Worm (Caenorhabditis elegans) whole organism, L3 larva: ENCODE results near the gene C04E6.8.

Experiments used
- R02D3.7 ChIP-seq: fragments of 150-350 bp; optimal IDR thresholded peaks from 2 replicates; lab custom pipeline; 2014; ENCODE audit warnings: missing biosample characterization, missing genetic modification characterization
- ZK546.5 ChIP-seq: sonication (generic microtip); optimal IDR thresholded peaks from 2 replicates; lab custom pipeline; 2017; ENCODE audit warnings: missing biosample characterization, missing genetic modification characterization
- aly-2 ChIP-seq: fragments of 150-350 bp; optimal IDR thresholded peaks from 2 replicates; lab custom pipeline; 2014; ENCODE audit warnings: missing biosample characterization, missing genetic modification characterization
- ama-1 ChIP-seq: fragments of 150-350 bp; optimal IDR thresholded peaks from 2 replicates; lab custom pipeline; 2018
- ceh-16 ChIP-seq: sonication (generic microtip); optimal IDR thresholded peaks from 2 replicates; lab custom pipeline; 2017; ENCODE audit warnings: missing biosample characterization, missing genetic modification characterization
- ceh-82 ChIP-seq: fragments of 150-350 bp; optimal IDR thresholded peaks from 2 replicates; lab custom pipeline; 2014; ENCODE audit warnings: missing biosample characterization, missing genetic modification characterization
- daf-12 ChIP-seq: fragments of 150-350 bp; optimal IDR thresholded peaks from 2 replicates; lab custom pipeline; 2014; ENCODE audit warnings: missing biosample characterization, missing genetic modification reagents, missing genetic modification characterization
- egl-27 ChIP-seq: sonication (generic microtip); optimal IDR thresholded peaks from 4 replicates; lab custom pipeline; 2017; ENCODE audit warnings: missing biosample characterization, missing genetic modification reagents, missing genetic modification characterization
- elt-1 ChIP-seq: fragments of 150-350 bp; optimal IDR thresholded peaks from 2 replicates; lab custom pipeline; 2014; ENCODE audit warnings: missing biosample characterization, missing genetic modification characterization
- elt-2 ChIP-seq: sonication (generic microtip); optimal IDR thresholded peaks from 2 replicates; lab custom pipeline; 2016; ENCODE audit warnings: missing genetic modification reagents, mild to moderate bottlenecking, missing genetic modification characterization, missing compliant biosample characterization
- elt-3 ChIP-seq, 3 experiments: fragments of 150-350 bp in 1 of 3; sonication (generic microtip) in 2 of 3; optimal IDR thresholded peaks; 2 replicates in 2 of 3; 4 replicates in 1 of 3; lab custom pipeline; 2014 to 2017; ENCODE audit warnings: missing biosample characterization in 3 of 3, missing genetic modification characterization in 3 of 3
- eor-1 ChIP-seq, 2 experiments: fragments of 150-350 bp; optimal IDR thresholded peaks; 2 replicates each; lab custom pipeline; 2014 to 2018; ENCODE audit warnings: missing biosample characterization in 2 of 2, missing genetic modification characterization in 2 of 2
- fos-1 ChIP-seq: fragments of 150-350 bp; optimal IDR thresholded peaks from 2 replicates; lab custom pipeline; 2014; ENCODE audit warnings: missing biosample characterization, missing genetic modification characterization
- hmg-11 ChIP-seq: sonication (generic microtip); optimal IDR thresholded peaks from 2 replicates; lab custom pipeline; 2016; ENCODE audit warnings: missing genetic modification characterization, missing compliant biosample characterization
- jun-1 ChIP-seq: fragments of 150-350 bp; optimal IDR thresholded peaks from 2 replicates; lab custom pipeline; 2014; ENCODE audit warnings: missing biosample characterization, missing genetic modification reagents, missing genetic modification characterization
- lin-15B ChIP-seq: fragments of 150-350 bp; optimal IDR thresholded peaks from 2 replicates; lab custom pipeline; 2014; ENCODE audit warnings: missing biosample characterization, missing genetic modification characterization
- lin-39 ChIP-seq: fragments of 150-350 bp; optimal IDR thresholded peaks from 2 replicates; lab custom pipeline; 2018; ENCODE audit warnings: missing biosample characterization, missing genetic modification reagents, missing genetic modification characterization
- lsy-12 ChIP-seq: sonication (generic microtip); optimal IDR thresholded peaks from 2 replicates; lab custom pipeline; 2016; ENCODE audit warnings: mild to moderate bottlenecking, missing genetic modification characterization, missing compliant biosample characterization
- mdl-1 ChIP-seq: fragments of 150-350 bp; optimal IDR thresholded peaks from 2 replicates; lab custom pipeline; 2014; ENCODE audit warnings: missing biosample characterization, missing genetic modification characterization
- nhr-12 ChIP-seq: fragments of 150-350 bp; optimal IDR thresholded peaks from 2 replicates; lab custom pipeline; 2014; ENCODE audit warnings: missing biosample characterization, missing genetic modification characterization
- nhr-23 ChIP-seq: fragments of 150-350 bp; optimal IDR thresholded peaks from 2 replicates; lab custom pipeline; 2014; ENCODE audit warnings: missing biosample characterization, missing genetic modification reagents, missing genetic modification characterization
- nhr-237 ChIP-seq: fragments of 150-350 bp; optimal IDR thresholded peaks from 2 replicates; lab custom pipeline; 2014; ENCODE audit warnings: missing biosample characterization, missing genetic modification characterization
- nhr-28 ChIP-seq: fragments of 150-350 bp; optimal IDR thresholded peaks from 2 replicates; lab custom pipeline; 2014; ENCODE audit warnings: missing biosample characterization, missing genetic modification characterization
- nhr-43 ChIP-seq: sonication (generic microtip); optimal IDR thresholded peaks from 2 replicates; lab custom pipeline; 2016; ENCODE audit warnings: mild to moderate bottlenecking, missing genetic modification characterization, missing compliant biosample characterization; ENCODE audit not compliant: poor library complexity, severe bottlenecking
- nhr-67 ChIP-seq: fragments of 150-350 bp; optimal IDR thresholded peaks from 2 replicates; lab custom pipeline; 2014; ENCODE audit warnings: missing biosample characterization, missing genetic modification characterization
- nhr-76 ChIP-seq: fragments of 150-350 bp; sonication (generic microtip); optimal IDR thresholded peaks from 5 replicates; lab custom pipeline; 2014; ENCODE audit warnings: missing biosample characterization, missing genetic modification characterization
- nhr-77 ChIP-seq: fragments of 150-350 bp; optimal IDR thresholded peaks from 2 replicates; lab custom pipeline; 2014; ENCODE audit warnings: missing biosample characterization, missing genetic modification characterization
- pha-4 ChIP-seq: fragments of 150-350 bp; optimal IDR thresholded peaks from 2 replicates; lab custom pipeline; 2014; ENCODE audit warnings: missing biosample characterization, missing genetic modification reagents, missing genetic modification characterization
- pqm-1 ChIP-seq: fragments of 150-350 bp; optimal IDR thresholded peaks from 2 replicates; lab custom pipeline; 2017; ENCODE audit warnings: missing biosample characterization, missing genetic modification characterization, inconsistent platforms
- sea-2 ChIP-seq: fragments of 150-350 bp; sonication (generic microtip); optimal IDR thresholded peaks from 4 replicates; lab custom pipeline; 2014; ENCODE audit warnings: missing biosample characterization, missing genetic modification reagents, missing genetic modification characterization
- skn-1 ChIP-seq: fragments of 150-350 bp; optimal IDR thresholded peaks from 2 replicates; lab custom pipeline; 2014; ENCODE audit warnings: missing biosample characterization, missing genetic modification characterization
- snpc-4 ChIP-seq: fragments of 150-350 bp; optimal IDR thresholded peaks from 2 replicates; lab custom pipeline; 2014; ENCODE audit warnings: missing biosample characterization, missing genetic modification characterization
- tbx-2 ChIP-seq: sonication (generic microtip); optimal IDR thresholded peaks from 2 replicates; lab custom pipeline; 2016; ENCODE audit warnings: mild to moderate bottlenecking, missing genetic modification characterization, missing compliant biosample characterization
- unc-62 ChIP-seq: fragments of 150-350 bp; sonication (generic microtip); optimal IDR thresholded peaks from 4 replicates; lab custom pipeline; 2014; ENCODE audit warnings: missing biosample characterization, missing genetic modification reagents, missing genetic modification characterization
- zag-1 ChIP-seq: fragments of 150-350 bp; optimal IDR thresholded peaks from 2 replicates; lab custom pipeline; 2014; ENCODE audit warnings: missing biosample characterization, missing genetic modification characterization
- ztf-11 ChIP-seq: fragments of 150-350 bp; optimal IDR thresholded peaks from 2 replicates; lab custom pipeline; 2014; ENCODE audit warnings: missing biosample characterization, missing genetic modification characterization
- ztf-4 ChIP-seq: fragments of 150-350 bp; optimal IDR thresholded peaks from 2 replicates; lab custom pipeline; 2014; ENCODE audit warnings: missing biosample characterization, missing genetic modification characterization

C04E6.8 gene

DNA sequence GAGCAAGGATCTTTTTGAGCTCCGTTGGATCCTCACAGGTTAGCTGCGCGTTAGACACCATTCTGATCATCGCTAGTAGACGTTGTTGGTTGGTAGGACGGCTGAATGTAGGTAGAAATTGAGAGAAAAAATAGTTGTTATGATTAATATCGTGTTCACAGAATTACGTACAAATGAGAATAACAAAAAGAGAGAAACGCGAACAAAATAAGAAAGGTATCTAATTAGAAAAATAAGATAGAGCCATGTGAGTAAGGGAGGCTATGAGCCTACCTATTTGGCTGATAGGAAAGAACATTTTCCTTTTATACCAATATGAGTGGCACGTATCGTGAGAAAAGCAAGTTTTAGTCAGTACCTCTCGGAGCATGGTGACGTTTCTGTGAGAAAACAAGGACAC is at the start of gene C04E6.8:
Gene C04E6.8 (minus strand): TSS at position 101 of the 400 bp plus-strand sequence.
- no peak for TF ChIP-seq unc-62
- TF ChIP-seq nhr-43 (tag; lab: Kevin White, UChicago): no peak
- TF ChIP-seq pqm-1: no peak
- no peak for TF ChIP-seq ZK546.5
- TF ChIP-seq ceh-82 (tag; lab: Kevin White, UChicago): no peak
- TF ChIP-seq skn-1 (tag; lab: Kevin White, UChicago): no peak
- TF ChIP-seq ama-1 (lab: Kevin White, UChicago): no peak
- TF ChIP-seq zag-1 (tag; lab: Kevin White, UChicago): no peak
- TF ChIP-seq jun-1: no peak
- no peak for TF ChIP-seq nhr-76
- no peak for TF ChIP-seq mdl-1 (tag; lab: Kevin White, UChicago)

DNA sequence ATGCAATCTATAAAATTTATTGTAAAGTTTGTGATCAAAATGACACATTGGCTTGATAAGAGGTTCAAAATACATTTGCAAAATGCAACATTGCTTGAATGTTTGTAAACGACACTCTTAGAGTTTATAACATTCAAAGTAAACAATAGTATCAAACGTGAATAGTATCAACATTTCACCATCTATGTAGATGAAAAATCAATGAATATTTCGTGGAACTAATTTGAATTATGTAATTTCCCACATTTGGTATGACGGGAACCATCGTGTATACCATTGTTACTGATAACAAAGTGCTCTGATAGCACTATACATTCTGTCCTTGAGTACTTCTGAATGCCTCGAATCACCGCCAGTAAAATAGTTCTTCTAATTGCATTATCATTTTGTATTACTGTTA is 47.0 kb upstream of the C04E6.8 start, which contains the start of gene galt-1:
Gene galt-1 (plus strand): TSS at position 318 of the 400 bp plus-strand sequence.
- TF ChIP-seq hmg-11 (tag; lab: Kevin White, UChicago) (no peak), elt-2 (tag; lab: Kevin White, UChicago) (peak; percentile 77), mdl-1 (tag; lab: Kevin White, UChicago) (no peak), pqm-1 (peak; percentile 34), lin-39 (tag; lab: Kevin White, UChicago) (no peak), ama-1 (lab: Kevin White, UChicago) (no peak), pha-4 (tag; lab: Kevin White, UChicago) (peak; percentile 15), egl-27 (tag; lab: Kevin White, UChicago) (no peak), nhr-28 (no peak), sea-2 (GFP tag; lab: Kevin White, UChicago) (no peak), lin-15B (no peak)

DNA sequence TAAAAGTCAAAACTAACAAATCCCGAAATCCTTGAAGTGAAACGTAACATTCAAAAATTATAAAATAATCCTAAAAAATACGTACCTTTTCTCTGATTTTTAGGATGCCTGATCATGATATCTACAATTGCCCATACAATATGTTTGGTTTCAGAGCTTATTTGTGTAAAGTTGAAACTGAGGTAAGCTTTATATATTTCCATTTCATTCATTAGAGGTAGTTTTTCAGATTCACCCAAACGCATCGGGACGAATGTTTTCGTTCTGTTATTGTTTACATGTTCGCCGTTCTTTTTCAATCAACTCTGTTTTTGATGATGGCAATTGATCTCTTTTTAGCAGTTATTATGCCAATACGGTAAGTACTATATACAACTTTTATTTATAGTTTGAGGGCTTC is 44.4 kb upstream of the C04E6.8 start:
- TF ChIP-seq snpc-4 (no peak), elt-1 (no peak), eor-1 (tag; optimal IDR thresholded peaks at IDR 0.05; lab: Kevin White, UChicago) (no peak), R02D3.7 (tag; lab: Kevin White, UChicago) (no peak), nhr-237 (tag; lab: Kevin White, UChicago) (no peak), ztf-4 (tag; lab: Kevin White, UChicago) (no peak), ceh-16 (tag; lab: Kevin White, UChicago) (no peak), nhr-77 (tag; lab: Kevin White, UChicago) (no peak), daf-12 (tag; lab: Kevin White, UChicago) (no peak), lsy-12 (tag; lab: Kevin White, UChicago) (no peak)

DNA sequence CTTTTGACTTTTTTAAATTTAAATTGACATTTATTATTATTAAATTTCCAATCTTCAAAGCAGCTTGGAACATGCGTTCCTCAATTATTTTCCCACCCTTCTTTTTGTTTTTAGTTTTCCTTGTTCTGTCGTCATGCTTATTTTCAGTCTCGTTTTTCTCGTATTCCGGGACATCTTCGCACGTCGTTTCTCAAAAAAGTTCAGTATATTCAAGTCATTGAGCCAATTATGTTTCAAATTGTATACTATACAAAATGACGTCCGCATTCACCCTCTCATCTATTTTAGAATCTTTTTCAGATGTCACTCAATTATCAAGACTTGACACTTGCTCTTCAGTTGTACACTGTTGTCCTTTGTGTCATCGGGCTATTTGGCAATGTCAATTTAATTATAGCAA is 43.7 kb upstream of the C04E6.8 start, which contains the start of gene srsx-17:
Gene srsx-17 (plus strand): TSS at position 301 of the 400 bp plus-strand sequence.
- TF ChIP-seq lsy-12 (tag; lab: Kevin White, UChicago) (no peak), nhr-77 (tag; lab: Kevin White, UChicago) (no peak), nhr-237 (tag; lab: Kevin White, UChicago) (no peak), ztf-11 (tag; lab: Kevin White, UChicago) (no peak), tbx-2 (tag; lab: Kevin White, UChicago) (no peak), hmg-11 (tag; lab: Kevin White, UChicago) (no peak), nhr-43 (tag; lab: Kevin White, UChicago) (no peak), nhr-12 (no peak), sea-2 (GFP tag; lab: Kevin White, UChicago) (no peak), nhr-76 (no peak), snpc-4 (no peak), zag-1 (tag; lab: Kevin White, UChicago) (no peak)

DNA sequence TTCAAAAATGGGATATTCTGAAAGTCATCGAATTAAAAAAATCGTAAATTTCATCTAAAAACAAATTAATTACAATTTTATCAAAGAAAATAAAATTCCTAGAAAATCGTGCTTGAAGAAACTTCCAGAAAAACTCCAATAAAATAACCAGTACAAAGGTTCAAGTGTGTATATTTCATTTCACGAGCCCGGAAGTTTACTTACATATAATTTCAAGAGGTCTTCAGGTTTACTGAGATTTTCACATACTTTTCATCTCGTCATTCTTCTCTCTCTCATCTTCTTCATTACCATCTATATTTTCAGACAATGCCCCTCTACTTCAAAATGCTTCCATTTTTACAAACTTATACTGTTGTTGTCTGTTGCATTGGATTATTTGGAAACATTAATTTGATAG is 38.6 kb upstream of the C04E6.8 start, which contains the start of gene srsx-18:
Gene srsx-18 (plus strand): TSS at position 301 of the 400 bp plus-strand sequence.
- TF ChIP-seq R02D3.7 (tag; lab: Kevin White, UChicago): no peak
- TF ChIP-seq nhr-67 (tag; lab: Kevin White, UChicago): no peak
- no peak for TF ChIP-seq nhr-23 (tag; lab: Kevin White, UChicago)
- TF ChIP-seq fos-1 (tag; lab: Kevin White, UChicago): no peak
- no peak for TF ChIP-seq lsy-12 (tag; lab: Kevin White, UChicago)
- no peak for TF ChIP-seq aly-2 (tag; lab: Kevin White, UChicago)
- no peak for TF ChIP-seq tbx-2 (tag; lab: Kevin White, UChicago)
- TF ChIP-seq elt-3 (tag; optimal IDR thresholded peaks at IDR 0.05; lab: Kevin White, UChicago): no peak
- no peak for TF ChIP-seq hmg-11 (tag; lab: Kevin White, UChicago)
- TF ChIP-seq ZK546.5: no peak
